1 fruit fly cellular context compared by ENCODE assay signal in the genomic region with DNA sequence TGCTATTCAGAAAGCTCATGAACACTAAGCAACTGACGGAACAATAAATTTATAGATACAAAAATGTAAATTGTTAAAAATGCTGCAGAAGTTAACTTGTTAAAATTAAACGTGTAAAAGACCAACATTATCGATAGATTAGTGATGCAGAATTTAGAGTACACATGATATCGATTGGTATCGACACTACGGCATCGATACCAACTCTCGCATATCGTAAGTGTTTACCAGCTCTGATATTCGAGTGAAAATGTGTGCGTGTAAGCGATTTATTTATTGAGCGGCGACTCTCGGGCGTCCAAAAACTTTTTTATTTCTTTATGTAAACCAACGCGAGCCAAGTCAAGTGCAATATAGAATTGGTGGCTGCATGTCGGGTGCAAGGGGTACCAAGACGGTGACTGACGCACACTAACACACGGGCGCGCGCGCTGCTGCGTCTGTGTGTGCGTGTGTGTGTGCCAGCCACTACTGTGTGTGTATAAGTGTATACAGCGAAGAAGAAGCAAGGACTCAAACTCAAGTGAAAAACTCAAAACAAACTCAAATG.
TF ChIP-seq lines count a peak whose summit lies in the region.

A gene (plus strand): TSS at position 20 of the 550 bp plus-strand sequence.

TF ChIP-seq in whole organism, embryonic, 481 proteins besides CTCF, POLR2A, EP300 and RAD21 (continued from another document and continues in another):
- no peak for TF ChIP-seq CG13424 (tag; optimal IDR thresholded peaks at IDR 0.05; lab: Kevin White, UChicago)
- TF ChIP-seq HLH3B (GFP tag; IDR thresholded peaks at IDR 0.05; lab: Robert Waterston, UW) = no peak
- no peak for TF ChIP-seq Six4 (GFP tag; optimal IDR thresholded peaks at IDR 0.05; lab: Kevin White, UChicago)
- no peak for TF ChIP-seq fd102C (GFP tag; optimal IDR thresholded peaks at IDR 0.05; lab: Kevin White, UChicago)
- no peak for TF ChIP-seq Lim3 (GFP tag; IDR thresholded peaks at IDR 0.05; lab: Robert Waterston, UW)
- TF ChIP-seq CG8765 (GFP tag; IDR thresholded peaks at IDR 0.05; lab: Robert Waterston, UW) = no peak
- TF ChIP-seq disco-r (GFP tag; optimal IDR thresholded peaks at IDR 0.05; lab: Kevin White, UChicago) = no peak
- TF ChIP-seq ewg (GFP tag; optimal IDR thresholded peaks at IDR 0.05; lab: Kevin White, UChicago) = no peak
- no peak for TF ChIP-seq danr (GFP tag; IDR thresholded peaks at IDR 0.05; lab: Robert Waterston, UW)
- TF ChIP-seq CG3163 (GFP tag; optimal IDR thresholded peaks at IDR 0.05; lab: Kevin White, UChicago) = no peak
- peak in 1 of 2 experiments; percentile 16 for TF ChIP-seq Dfd (GFP tag; optimal IDR thresholded peaks at IDR 0.05; lab: Kevin White, UChicago)
- no peak for TF ChIP-seq Oli (tag; optimal IDR thresholded peaks at IDR 0.05; lab: Kevin White, UChicago)
- TF ChIP-seq pita (GFP tag; optimal IDR thresholded peaks at IDR 0.05; lab: Kevin White, UChicago) = no peak
- TF ChIP-seq Hr51 (GFP tag; optimal IDR thresholded peaks at IDR 0.05; lab: Kevin White, UChicago) = no peak
- no peak for TF ChIP-seq slbo (GFP tag; IDR thresholded peaks at IDR 0.05; lab: Robert Waterston, UW)
- no peak for TF ChIP-seq gcm2 (GFP tag; optimal IDR thresholded peaks at IDR 0.05; lab: Kevin White, UChicago)
- TF ChIP-seq sens (GFP tag; lab: Kevin White, UChicago) = peak; percentile 83
- TF ChIP-seq CG9609 (GFP tag; optimal IDR thresholded peaks at IDR 0.05; lab: Kevin White, UChicago) = no peak
- TF ChIP-seq CG31441 (GFP tag; IDR thresholded peaks at IDR 0.05; lab: Robert Waterston, UW) = no peak
- TF ChIP-seq C15 (GFP tag; IDR thresholded peaks at IDR 0.05; lab: Robert Waterston, UW) = no peak
- TF ChIP-seq CG18764 (GFP tag; optimal IDR thresholded peaks at IDR 0.05; lab: Kevin White, UChicago) = no peak
- TF ChIP-seq Myb (GFP tag; optimal IDR thresholded peaks at IDR 0.05; lab: Kevin White, UChicago) = peak; percentile 62
- TF ChIP-seq CG14014 (GFP tag; IDR thresholded peaks at IDR 0.05; lab: Robert Waterston, UW) = no peak
- peak; percentile 10 for TF ChIP-seq CG8924 (tag; optimal IDR thresholded peaks at IDR 0.05; lab: Kevin White, UChicago)
- peak; percentile 1 for TF ChIP-seq Xbp1 (GFP tag; optimal IDR thresholded peaks at IDR 0.05; lab: Kevin White, UChicago)
- TF ChIP-seq CG13287 (GFP tag; IDR thresholded peaks at IDR 0.05; lab: Robert Waterston, UW; ENCODE audit: partially characterized antibody) = peak; percentile 89
- TF ChIP-seq CG17186 (GFP tag; optimal IDR thresholded peaks at IDR 0.05; lab: Kevin White, UChicago) = peak; percentile 3
- TF ChIP-seq en (GFP tag; optimal IDR thresholded peaks at IDR 0.05; lab: Kevin White, UChicago) = no peak
- peak; percentile 58 for TF ChIP-seq CG32767 (GFP tag; IDR thresholded peaks at IDR 0.05; lab: Robert Waterston, UW)
- no peak for TF ChIP-seq CG6272 (GFP tag; IDR thresholded peaks at IDR 0.05; lab: Robert Waterston, UW)
- no peak for TF ChIP-seq zfh1 (GFP tag; IDR thresholded peaks at IDR 0.05; lab: Robert Waterston, UW)
- peak; percentile 59 for TF ChIP-seq CG15514 (GFP tag; optimal IDR thresholded peaks at IDR 0.05; lab: Kevin White, UChicago)
- no peak for TF ChIP-seq lov (optimal IDR thresholded peaks at IDR 0.05; lab: Kevin White, UChicago)
- TF ChIP-seq lov (GFP tag; IDR thresholded peaks at IDR 0.05; lab: Robert Waterston, UW) = no peak
- TF ChIP-seq CG9215 (GFP tag; IDR thresholded peaks at IDR 0.05; lab: Robert Waterston, UW) = no peak
- TF ChIP-seq kah (GFP tag; optimal IDR thresholded peaks at IDR 0.05; lab: Kevin White, UChicago) = no peak
- TF ChIP-seq Pdp1 (GFP tag; optimal IDR thresholded peaks at IDR 0.05; lab: Kevin White, UChicago) = peak in 1 of 2 experiments; percentile 33
- no peak for TF ChIP-seq CG8944 (GFP tag; optimal IDR thresholded peaks at IDR 0.05; lab: Kevin White, UChicago)
- no peak for TF ChIP-seq Spps (tag; optimal IDR thresholded peaks at IDR 0.05; lab: Kevin White, UChicago)
- TF ChIP-seq CG18011 (GFP tag; optimal IDR thresholded peaks at IDR 0.05; lab: Kevin White, UChicago) = no peak
- no peak for TF ChIP-seq HmgD (GFP tag; optimal IDR thresholded peaks at IDR 0.05; lab: Kevin White, UChicago)
- TF ChIP-seq eve (GFP tag; optimal IDR thresholded peaks at IDR 0.05; lab: Kevin White, UChicago) = no peak
- no peak for TF ChIP-seq gem (tag; optimal IDR thresholded peaks at IDR 0.05; lab: Kevin White, UChicago)
- no peak for TF ChIP-seq Drgx (GFP tag; IDR thresholded peaks at IDR 0.05; lab: Robert Waterston, UW)
- no peak for TF ChIP-seq pnt (GFP tag; optimal IDR thresholded peaks at IDR 0.05; lab: Kevin White, UChicago)
- TF ChIP-seq Ravus (GFP tag; IDR thresholded peaks at IDR 0.05; lab: Robert Waterston, UW) = no peak
- TF ChIP-seq CG13624 (GFP tag; optimal IDR thresholded peaks at IDR 0.05; lab: Kevin White, UChicago) = peak; percentile 34
- TF ChIP-seq amos (GFP tag; IDR thresholded peaks at IDR 0.05; lab: Robert Waterston, UW; ENCODE audit: partially characterized antibody) = peak; percentile 95
- no peak for TF ChIP-seq az2 (GFP tag; optimal IDR thresholded peaks at IDR 0.05; lab: Kevin White, UChicago)
- no peak for TF ChIP-seq luna (GFP tag; optimal IDR thresholded peaks at IDR 0.05; lab: Kevin White, UChicago)
- no peak for TF ChIP-seq psq (GFP tag; optimal IDR thresholded peaks at IDR 0.05; lab: Kevin White, UChicago)
- no peak for TF ChIP-seq CG2678 (tag; optimal IDR thresholded peaks at IDR 0.05; lab: Kevin White, UChicago)
- TF ChIP-seq Atf3 (GFP tag; optimal IDR thresholded peaks at IDR 0.05; lab: Kevin White, UChicago) = no peak
- TF ChIP-seq ken (GFP tag; IDR thresholded peaks at IDR 0.05; lab: Robert Waterston, UW) = no peak
- TF ChIP-seq klu (GFP tag; IDR thresholded peaks at IDR 0.05; lab: Robert Waterston, UW) = no peak
- peak; percentile 53; the same call in 1 of the 3 replicates for TF ChIP-seq CG34422 (GFP tag; IDR thresholded peaks at IDR 0.05; lab: Robert Waterston, UW)
- no peak for TF ChIP-seq Meics (GFP tag; optimal IDR thresholded peaks at IDR 0.05; lab: Kevin White, UChicago)
- no peak for TF ChIP-seq CG17359 (tag; optimal IDR thresholded peaks at IDR 0.05; lab: Kevin White, UChicago)
- no peak for TF ChIP-seq lmd (GFP tag; IDR thresholded peaks at IDR 0.05; lab: Robert Waterston, UW)
- TF ChIP-seq HHEX (GFP tag; optimal IDR thresholded peaks at IDR 0.05; lab: Kevin White, UChicago) = no peak
- no peak for TF ChIP-seq seq (GFP tag; IDR thresholded peaks at IDR 0.05; lab: Robert Waterston, UW)
- no peak for TF ChIP-seq CG33557 (GFP tag; optimal IDR thresholded peaks at IDR 0.05; lab: Kevin White, UChicago)
- no peak for TF ChIP-seq CG4730 (GFP tag; IDR thresholded peaks at IDR 0.05; lab: Robert Waterston, UW)
- TF ChIP-seq CG43689 (GFP tag; IDR thresholded peaks at IDR 0.05; lab: Robert Waterston, UW) = no peak
- peak; percentile 65 for TF ChIP-seq CG2116 (GFP tag; optimal IDR thresholded peaks at IDR 0.05; lab: Kevin White, UChicago)
- TF ChIP-seq tap (tag; optimal IDR thresholded peaks at IDR 0.05; lab: Kevin White, UChicago) = no peak
- no peak for TF ChIP-seq Neu2 (GFP tag; optimal IDR thresholded peaks at IDR 0.05; lab: Kevin White, UChicago; ENCODE audit: borderline replicate concordance)
- no peak for TF ChIP-seq tup (GFP tag; optimal IDR thresholded peaks at IDR 0.05; lab: Kevin White, UChicago)
- no peak for TF ChIP-seq sd (tag; optimal IDR thresholded peaks at IDR 0.05; lab: Kevin White, UChicago)
- TF ChIP-seq Sry-δ (GFP tag; optimal IDR thresholded peaks at IDR 0.05; lab: Kevin White, UChicago) = peak; percentile 97
- TF ChIP-seq dan (GFP tag; IDR thresholded peaks at IDR 0.05; lab: Robert Waterston, UW) = no peak
- no peak for TF ChIP-seq Eip74EF (GFP tag; optimal IDR thresholded peaks at IDR 0.05; lab: Kevin White, UChicago)
- peak; percentile 91 for TF ChIP-seq hb (GFP tag; IDR thresholded peaks at IDR 0.05; lab: Robert Waterston, UW; ENCODE audit: partially characterized antibody)
- no peak for TF ChIP-seq Hey (tag; optimal IDR thresholded peaks at IDR 0.05; lab: Kevin White, UChicago)
- no peak for TF ChIP-seq Max (GFP tag; optimal IDR thresholded peaks at IDR 0.05; lab: Kevin White, UChicago)
- peak; percentile 34 for TF ChIP-seq pho (GFP tag; optimal IDR thresholded peaks at IDR 0.05; lab: Kevin White, UChicago)
- TF ChIP-seq Awh (GFP tag; IDR thresholded peaks at IDR 0.05; lab: Robert Waterston, UW) = no peak
- no peak for TF ChIP-seq Tbp (GFP tag; optimal IDR thresholded peaks at IDR 0.05; lab: Kevin White, UChicago)
- TF ChIP-seq HLHmδ (GFP tag; optimal IDR thresholded peaks at IDR 0.05; lab: Kevin White, UChicago) = no peak
- peak; percentile 79 for TF ChIP-seq tna (GFP tag; IDR thresholded peaks at IDR 0.05; lab: Robert Waterston, UW; ENCODE audit: partially characterized antibody)
- peak; percentile 3 for TF ChIP-seq CG17829 (tag; optimal IDR thresholded peaks at IDR 0.05; lab: Kevin White, UChicago)
- TF ChIP-seq sob (GFP tag; IDR thresholded peaks at IDR 0.05; lab: Robert Waterston, UW) = no peak
- TF ChIP-seq CG10366 (GFP tag; IDR thresholded peaks at IDR 0.05; lab: Robert Waterston, UW) = no peak
- TF ChIP-seq CG9932 (GFP tag; IDR thresholded peaks at IDR 0.05; lab: Robert Waterston, UW) = peak; percentile 44; the same call in 1 of the 2 replicates
- TF ChIP-seq CG14441 (GFP tag; IDR thresholded peaks at IDR 0.05; lab: Robert Waterston, UW) = no peak
- no peak for TF ChIP-seq yki (optimal IDR thresholded peaks at IDR 0.05; lab: Kevin White, UChicago)
- TF ChIP-seq wek (GFP tag; optimal IDR thresholded peaks at IDR 0.05; lab: Kevin White, UChicago) = no peak
- TF ChIP-seq grau (tag; optimal IDR thresholded peaks at IDR 0.05; lab: Kevin White, UChicago) = no peak
- no peak for TF ChIP-seq grn (GFP tag; optimal IDR thresholded peaks at IDR 0.05; lab: Kevin White, UChicago)
- TF ChIP-seq lab (GFP tag; optimal IDR thresholded peaks at IDR 0.05; lab: Kevin White, UChicago) = no peak
- peak; percentile 91 for TF ChIP-seq Opbp (GFP tag; IDR thresholded peaks at IDR 0.05; lab: Robert Waterston, UW; ENCODE audit: partially characterized antibody)
- TF ChIP-seq CG9797 (GFP tag; optimal IDR thresholded peaks at IDR 0.05; lab: Kevin White, UChicago) = no peak
- no peak for TF ChIP-seq Atf6 (GFP tag; IDR thresholded peaks at IDR 0.05; lab: Robert Waterston, UW)
- no peak for TF ChIP-seq CG11723 (GFP tag; optimal IDR thresholded peaks at IDR 0.05; lab: Kevin White, UChicago)
- no peak for TF ChIP-seq CG12769 (tag; optimal IDR thresholded peaks at IDR 0.05; lab: Kevin White, UChicago)
- TF ChIP-seq abd-A (tag; optimal IDR thresholded peaks at IDR 0.05; lab: Kevin White, UChicago) = no peak
- no peak for TF ChIP-seq Ptx1 (GFP tag; IDR thresholded peaks at IDR 0.05; lab: Robert Waterston, UW)
- TF ChIP-seq wdn (GFP tag; IDR thresholded peaks at IDR 0.05; lab: Robert Waterston, UW) = no peak
- no peak for TF ChIP-seq otp (GFP tag; IDR thresholded peaks at IDR 0.05; lab: Robert Waterston, UW)
- TF ChIP-seq CG30431 (GFP tag; optimal IDR thresholded peaks at IDR 0.05; lab: Kevin White, UChicago) = no peak
- TF ChIP-seq Ets65A (GFP tag; lab: Kevin White, UChicago) = no peak
- TF ChIP-seq pzg (GFP tag; optimal IDR thresholded peaks at IDR 0.05; lab: Kevin White, UChicago) = peak; percentile 75
- no peak for TF ChIP-seq chif (GFP tag; optimal IDR thresholded peaks at IDR 0.05; lab: Kevin White, UChicago)
- TF ChIP-seq croc (GFP tag; conservative IDR thresholded peaks at IDR 0.05; lab: Robert Waterston, UW) = no peak
- TF ChIP-seq CG31224 (GFP tag; IDR thresholded peaks at IDR 0.05; lab: Robert Waterston, UW) = no peak
- TF ChIP-seq zfh2 (GFP tag; optimal IDR thresholded peaks at IDR 0.05; lab: Kevin White, UChicago) = no peak
- TF ChIP-seq jing (GFP tag; optimal IDR thresholded peaks at IDR 0.05; lab: Kevin White, UChicago) = no peak
- no peak for TF ChIP-seq GATAe (GFP tag; conservative IDR thresholded peaks at IDR 0.05; lab: Robert Waterston, UW)
- peak; percentile 18 for TF ChIP-seq CG30403 (GFP tag; optimal IDR thresholded peaks at IDR 0.05; lab: Kevin White, UChicago)
- TF ChIP-seq Hr78 (GFP tag; optimal IDR thresholded peaks at IDR 0.05; lab: Kevin White, UChicago) = no peak
- TF ChIP-seq BEAF-32 (GFP tag; optimal IDR thresholded peaks at IDR 0.05; lab: Kevin White, UChicago) = peak; percentile 96
- TF ChIP-seq Fer3 (tag; optimal IDR thresholded peaks at IDR 0.05; lab: Kevin White, UChicago) = no peak
- TF ChIP-seq CG33213 (GFP tag; optimal IDR thresholded peaks at IDR 0.05; lab: Kevin White, UChicago) = peak; percentile 5
- TF ChIP-seq cwo (GFP tag; optimal IDR thresholded peaks at IDR 0.05; lab: Kevin White, UChicago) = no peak
- TF ChIP-seq mld (GFP tag; IDR thresholded peaks at IDR 0.05; lab: Robert Waterston, UW; ENCODE audit: partially characterized antibody) = peak; percentile 85
- peak; percentile 53 for TF ChIP-seq stwl (tag; optimal IDR thresholded peaks at IDR 0.05; lab: Kevin White, UChicago)
- TF ChIP-seq CG31388 (GFP tag; optimal IDR thresholded peaks at IDR 0.05; lab: Kevin White, UChicago) = no peak
- no peak for TF ChIP-seq so (GFP tag; IDR thresholded peaks at IDR 0.05; lab: Robert Waterston, UW)
- no peak for TF ChIP-seq eyg (GFP tag; optimal IDR thresholded peaks at IDR 0.05; lab: Kevin White, UChicago)
- TF ChIP-seq ac (GFP tag; optimal IDR thresholded peaks at IDR 0.05; lab: Kevin White, UChicago) = no peak
- TF ChIP-seq al (GFP tag; IDR thresholded peaks at IDR 0.05; lab: Robert Waterston, UW) = no peak
- peak; percentile 59 for TF ChIP-seq YL-1 (GFP tag; optimal IDR thresholded peaks at IDR 0.05; lab: Kevin White, UChicago)
- TF ChIP-seq CG12236 (GFP tag; optimal IDR thresholded peaks at IDR 0.05; lab: Kevin White, UChicago) = no peak
- no peak for TF ChIP-seq CrebB (tag; optimal IDR thresholded peaks at IDR 0.05; lab: Kevin White, UChicago)
- peak; percentile 90 for TF ChIP-seq vnd (GFP tag; IDR thresholded peaks at IDR 0.05; lab: Robert Waterston, UW; ENCODE audit: partially characterized antibody)
- peak; percentile 100 for TF ChIP-seq z (GFP tag; IDR thresholded peaks at IDR 0.05; lab: Robert Waterston, UW)
- TF ChIP-seq oc (tag; optimal IDR thresholded peaks at IDR 0.05; lab: Kevin White, UChicago) = no peak
- TF ChIP-seq CG15073 (GFP tag; optimal IDR thresholded peaks at IDR 0.05; lab: Kevin White, UChicago) = no peak
- TF ChIP-seq CG14050 (GFP tag; IDR thresholded peaks at IDR 0.05; lab: Robert Waterston, UW) = no peak
- TF ChIP-seq zen2 (GFP tag; IDR thresholded peaks at IDR 0.05; lab: Robert Waterston, UW; ENCODE audit: partially characterized antibody) = peak; percentile 81
- no peak for TF ChIP-seq CG13296 (GFP tag; optimal IDR thresholded peaks at IDR 0.05; lab: Kevin White, UChicago)
- no peak for TF ChIP-seq fd96Cb (tag; optimal IDR thresholded peaks at IDR 0.05; lab: Kevin White, UChicago)
